Fruit fly (Drosophila melanogaster): ENCODE data around the gene ppan.

The ppan gene

dm6 chr3R:21112742-21113465 lies 3.1 kb upstream of the ppan start (continued):
- TF ChIP-seq Meics (GFP tag; optimal IDR thresholded peaks at IDR 0.05) = peak; percentile 51
- TF ChIP-seq CG15073 (GFP tag; optimal IDR thresholded peaks at IDR 0.05) = no peak
- peak; percentile 81 for TF ChIP-seq CG11247 (GFP tag; IDR thresholded peaks at IDR 0.05)
- TF ChIP-seq Drgx (GFP tag; IDR thresholded peaks at IDR 0.05) = peak; percentile 85
- TF ChIP-seq Taf1 (GFP tag; IDR thresholded peaks at IDR 0.05) = peak; percentile 52
- no peak for TF ChIP-seq corto (GFP tag; optimal IDR thresholded peaks at IDR 0.05)
- peak; percentile 77 for TF ChIP-seq cas (GFP tag; IDR thresholded peaks at IDR 0.05)
- peak; percentile 86 for TF ChIP-seq trem (tag; optimal IDR thresholded peaks at IDR 0.05)
- TF ChIP-seq Ets65A (GFP tag) = peak; percentile 98
- TF ChIP-seq CTCF (GFP tag; optimal IDR thresholded peaks at IDR 0.05) = peak; percentile 28
- TF ChIP-seq Fer3 (tag; optimal IDR thresholded peaks at IDR 0.05) = peak; percentile 90
- TF ChIP-seq Trl (optimal IDR thresholded peaks at IDR 0.05) = peak in 1 of 2 experiments; percentile 39
- TF ChIP-seq Trl (GFP tag; optimal IDR thresholded peaks at IDR 0.05) = peak; percentile 88
- peak; percentile 86 for TF ChIP-seq fu2 (GFP tag; optimal IDR thresholded peaks at IDR 0.05)
- TF ChIP-seq slbo (GFP tag; IDR thresholded peaks at IDR 0.05) = peak; percentile 92
- TF ChIP-seq gsb-n (tag; optimal IDR thresholded peaks at IDR 0.05) = peak; percentile 82
- TF ChIP-seq CG4854 (GFP tag; optimal IDR thresholded peaks at IDR 0.05) = peak; percentile 78
- TF ChIP-seq CG10321 (GFP tag; IDR thresholded peaks at IDR 0.05) = peak; percentile 52
- peak; percentile 80 for TF ChIP-seq CG18476 (GFP tag; optimal IDR thresholded peaks at IDR 0.05)
- peak; percentile 99 for TF ChIP-seq Med (GFP tag)
- peak; percentile 81 for TF ChIP-seq dm (GFP tag; optimal IDR thresholded peaks at IDR 0.05)
- TF ChIP-seq az2 (GFP tag; optimal IDR thresholded peaks at IDR 0.05) = peak; percentile 82
- peak; percentile 86 for TF ChIP-seq Dek (tag; optimal IDR thresholded peaks at IDR 0.05)
- TF ChIP-seq nerfin-1 (tag; optimal IDR thresholded peaks at IDR 0.05) = peak; percentile 80
- peak; percentile 57 for TF ChIP-seq CG10267 (tag; optimal IDR thresholded peaks at IDR 0.05)
- TF ChIP-seq CG8924 (tag; optimal IDR thresholded peaks at IDR 0.05) = peak; percentile 90
- TF ChIP-seq chm (GFP tag; IDR thresholded peaks at IDR 0.05) = peak; percentile 89
- peak; percentile 80 for TF ChIP-seq Chrac-16 (GFP tag; optimal IDR thresholded peaks at IDR 0.05)
- TF ChIP-seq CG8089 (GFP tag; optimal IDR thresholded peaks at IDR 0.05) = peak; percentile 85
- peak; percentile 61 for TF ChIP-seq CG9215 (GFP tag; IDR thresholded peaks at IDR 0.05)
- peak; percentile 86 for TF ChIP-seq Ptx1 (GFP tag; IDR thresholded peaks at IDR 0.05)
- no peak for TF ChIP-seq fru (optimal IDR thresholded peaks at IDR 0.05)
- TF ChIP-seq Blimp-1 (GFP tag; optimal IDR thresholded peaks at IDR 0.05) = peak; percentile 82
- peak; percentile 91 for TF ChIP-seq Hsf (GFP tag; optimal IDR thresholded peaks at IDR 0.05)
- TF ChIP-seq ro (GFP tag; IDR thresholded peaks at IDR 0.05) = 0 out of 2 replicates have a peak, but pooled peaks have one; percentile 60
- no peak; the same call in 1 of the 2 replicates for TF ChIP-seq CkIIα-i1 (GFP tag; IDR thresholded peaks at IDR 0.05)
- peak; percentile 88 for TF ChIP-seq Sox100B (GFP tag; optimal IDR thresholded peaks at IDR 0.05)
- no peak for TF ChIP-seq HLH4C (GFP tag; IDR thresholded peaks at IDR 0.05; ENCODE audit: partially characterized antibody)
- peak; percentile 92 for TF ChIP-seq CG18599 (GFP tag; optimal IDR thresholded peaks at IDR 0.05)
- no peak for TF ChIP-seq CG7963 (GFP tag; IDR thresholded peaks at IDR 0.05; ENCODE audit: partially characterized antibody)
- peak; percentile 61 for TF ChIP-seq Hey (tag; optimal IDR thresholded peaks at IDR 0.05)
- no peak for TF ChIP-seq prd (optimal IDR thresholded peaks at IDR 0.05)
- TF ChIP-seq prd (GFP tag; IDR thresholded peaks at IDR 0.05) = peak; percentile 90
- peak; percentile 45 for TF ChIP-seq YL-1 (GFP tag; optimal IDR thresholded peaks at IDR 0.05)
- peak; percentile 75 for TF ChIP-seq GATAe (GFP tag; conservative IDR thresholded peaks at IDR 0.05)
- TF ChIP-seq CG31224 (GFP tag; IDR thresholded peaks at IDR 0.05) = peak; percentile 75
- TF ChIP-seq Hand (GFP tag; optimal IDR thresholded peaks at IDR 0.05) = peak; percentile 77
- TF ChIP-seq salm (tag; optimal IDR thresholded peaks at IDR 0.05) = peak; percentile 78
- 0 out of 3 replicates have a peak, but pooled peaks have one; percentile 50 for TF ChIP-seq C15 (GFP tag; IDR thresholded peaks at IDR 0.05)
- peak; percentile 86 for TF ChIP-seq B-H1 (GFP tag; IDR thresholded peaks at IDR 0.05)
- peak; percentile 81 for TF ChIP-seq CG9727 (GFP tag; optimal IDR thresholded peaks at IDR 0.05)
